Worm (Caenorhabditis elegans): ENCODE results near the gene memi-3.

- TF ChIP-seq ceh-6 (GFP tag; optimal IDR thresholded peaks at IDR 0.05) (no peak), unc-55 (GFP tag; optimal IDR thresholded peaks at IDR 0.05) (no peak), pqm-1 (tag; optimal IDR thresholded peaks at IDR 0.05) (no peak), ama-1 (optimal IDR thresholded peaks at IDR 0.05) (no peak), F13H6.1 (tag; optimal IDR thresholded peaks at IDR 0.05) (no peak), ceh-9 (tag; optimal IDR thresholded peaks at IDR 0.05) (no peak), dmd-4 (tag; optimal IDR thresholded peaks at IDR 0.05; ENCODE audit: borderline replicate concordance) (no peak), ets-4 (tag; optimal IDR thresholded peaks at IDR 0.05) (no peak), pag-3 (tag; optimal IDR thresholded peaks at IDR 0.05; ENCODE audit: borderline replicate concordance) (no peak), pha-2 (tag; optimal IDR thresholded peaks at IDR 0.05) (no peak), pha-4 (tag; optimal IDR thresholded peaks at IDR 0.05) (no peak)
These were observed 6.9 kb upstream of the memi-3 start, which contains the start of gene gfat-2 for ce11 chrIV:11410084-11410483.

Data from whole organism, late embryonic.